Worm (Caenorhabditis elegans) whole organism, L1 larva: ENCODE results near the gene F15A4.5.

ENCODE experiments used
- hlh-17 ChIP-seq: fragments of 200-800 bp; sonication (Bioruptor generic); optimal IDR thresholded peaks from 2 replicates; lab custom pipeline; 2018; ENCODE audit warnings: missing genetic modification characterization, mild to moderate bottlenecking, missing compliant biosample characterization, moderate library complexity, borderline replicate concordance
- unc-62 ChIP-seq: fragments of 150-350 bp; optimal IDR thresholded peaks from 2 replicates; lab custom pipeline; 2014; ENCODE audit warnings: missing biosample characterization, missing genetic modification reagents, missing genetic modification characterization
- unc-86 ChIP-seq: sonication (generic microtip); optimal IDR thresholded peaks from 2 replicates; lab custom pipeline; 2016; ENCODE audit warnings: missing genetic modification characterization, missing compliant biosample characterization
- zag-1 ChIP-seq: fragments of 150-350 bp; optimal IDR thresholded peaks from 2 replicates; lab custom pipeline; 2014; ENCODE audit warnings: missing biosample characterization, missing genetic modification characterization

- TF ChIP-seq unc-86 (no peak), unc-62 (no peak), zag-1 (tag; lab: Kevin White, UChicago) (no peak), hlh-17 (GFP tag; lab: Kevin White, UChicago) (no peak)
Observed at ce11 chrII:12506511-12506910, 35.5 kb upstream of the F15A4.5 start.
